Worm (Caenorhabditis elegans): ENCODE data around the gene F58D2.4.

Gene F58D2.4

DNA sequence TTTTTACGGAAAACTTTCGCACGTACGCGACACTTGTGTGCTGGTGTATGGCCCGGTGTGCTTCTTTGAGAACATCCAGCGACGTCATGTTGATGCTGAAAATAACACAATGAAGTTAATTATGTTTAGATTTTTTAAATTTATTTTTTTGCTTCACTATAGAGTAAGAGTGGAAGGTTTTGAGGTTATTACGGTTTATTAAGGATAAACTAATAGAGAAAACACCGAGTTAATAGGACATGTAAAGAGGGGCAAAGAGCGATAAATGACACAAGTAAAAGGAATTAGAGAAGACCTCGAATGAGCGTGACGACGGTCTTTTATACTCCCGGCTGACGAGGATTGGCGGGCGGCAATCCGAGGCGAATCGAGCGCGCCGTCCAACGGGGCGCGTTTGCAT lies at the start of gene F58D2.4:
F58D2.4 (minus strand) TSS at position 101 of the 400 bp plus-strand sequence.
- no peak for TF ChIP-seq ztf-11 (tag; optimal IDR thresholded peaks at IDR 0.05)
- no peak for TF ChIP-seq elt-1 (tag; optimal IDR thresholded peaks at IDR 0.05; ENCODE audit: borderline replicate concordance, insufficient read depth)
- no peak for TF ChIP-seq bed-3 (GFP tag; optimal IDR thresholded peaks at IDR 0.05)
- TF ChIP-seq lin-32 (GFP tag; optimal IDR thresholded peaks at IDR 0.05), result no peak
- TF ChIP-seq elt-3 (tag; optimal IDR thresholded peaks at IDR 0.05), result no peak

- TF ChIP-seq bed-3 (GFP tag; optimal IDR thresholded peaks at IDR 0.05), result no peak
- TF ChIP-seq elt-1 (tag; optimal IDR thresholded peaks at IDR 0.05; ENCODE audit: borderline replicate concordance, insufficient read depth), result no peak
- TF ChIP-seq nhr-237 (tag; optimal IDR thresholded peaks at IDR 0.05), result no peak
- no peak for TF ChIP-seq nhr-28 (tag; optimal IDR thresholded peaks at IDR 0.05)
- no peak for TF ChIP-seq hlh-1 (tag; optimal IDR thresholded peaks at IDR 0.05)
- no peak for TF ChIP-seq ceh-83 (GFP tag; optimal IDR thresholded peaks at IDR 0.05)
- no peak for TF ChIP-seq mls-2 (tag; optimal IDR thresholded peaks at IDR 0.05)
- TF ChIP-seq flh-1 (GFP tag; optimal IDR thresholded peaks at IDR 0.05), result no peak
- TF ChIP-seq unc-120 (tag; optimal IDR thresholded peaks at IDR 0.05; ENCODE audit: poor library complexity, severe bottlenecking), result no peak
- no peak for TF ChIP-seq elt-3 (tag; optimal IDR thresholded peaks at IDR 0.05)
- no peak for TF ChIP-seq ces-1 (GFP tag; optimal IDR thresholded peaks at IDR 0.05)
- no peak for TF ChIP-seq ham-2 (GFP tag; optimal IDR thresholded peaks at IDR 0.05)
- TF ChIP-seq ceh-43 (GFP tag; optimal IDR thresholded peaks at IDR 0.05), result no peak
- TF ChIP-seq pha-4 (tag; optimal IDR thresholded peaks at IDR 0.05), result no peak
- no peak for TF ChIP-seq lin-32 (GFP tag; optimal IDR thresholded peaks at IDR 0.05)
- TF ChIP-seq mep-1 (tag; optimal IDR thresholded peaks at IDR 0.05), result no peak
- no peak for TF ChIP-seq cnd-1 (tag; optimal IDR thresholded peaks at IDR 0.05)
- no peak for TF ChIP-seq blmp-1 (tag; optimal IDR thresholded peaks at IDR 0.05)
These were observed 47.6 kb upstream of the F58D2.4 start, which contains the start of gene pwp-1 for ce11 chrIV:13236485-13236884. Gene pwp-1 (minus strand): TSS chrIV:13236585.

ce11 chrIV:13231393-13231792 lies 42.5 kb upstream of the F58D2.4 start:
- no peak for TF ChIP-seq ceh-39 (tag; optimal IDR thresholded peaks at IDR 0.05)
- no peak for TF ChIP-seq sem-2 (GFP tag; optimal IDR thresholded peaks at IDR 0.05)
- TF ChIP-seq mep-1 (tag; optimal IDR thresholded peaks at IDR 0.05), result peak; percentile 28
- TF ChIP-seq lsy-2 (tag; optimal IDR thresholded peaks at IDR 0.05), result peak; percentile 96
- no peak for TF ChIP-seq blmp-1 (tag; optimal IDR thresholded peaks at IDR 0.05)
- TF ChIP-seq ces-1 (GFP tag; optimal IDR thresholded peaks at IDR 0.05), result peak; percentile 85

DNA sequence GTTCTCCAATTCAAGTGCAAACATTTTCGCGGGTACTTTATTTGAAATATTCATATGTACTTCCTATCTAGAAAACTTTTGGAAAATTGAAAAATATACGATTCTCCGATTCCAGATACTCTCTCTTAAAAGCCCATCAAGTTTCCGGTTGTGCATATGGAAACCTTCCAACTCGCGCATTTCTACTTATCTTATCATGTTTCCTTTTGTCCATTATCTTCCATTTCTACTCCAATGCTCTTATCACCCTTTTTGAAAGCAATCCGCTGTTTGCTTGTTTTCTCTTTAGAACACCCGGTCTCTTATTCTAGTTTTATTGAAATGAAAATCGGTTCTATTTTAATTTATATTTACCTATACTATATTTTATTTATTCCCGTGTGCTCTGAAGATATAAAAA lies 32.8 kb upstream of the F58D2.4 start, which contains the start of gene C48D1.5:
C48D1.5 (plus strand) TSS at position 301 of the 400 bp plus-strand sequence.
- TF ChIP-seq nhr-2 (tag; optimal IDR thresholded peaks at IDR 0.05) (no peak), nhr-12 (tag; optimal IDR thresholded peaks at IDR 0.05) (no peak), ceh-39 (tag; optimal IDR thresholded peaks at IDR 0.05) (no peak), nhr-76 (tag; optimal IDR thresholded peaks at IDR 0.05) (no peak), lin-32 (GFP tag; optimal IDR thresholded peaks at IDR 0.05) (no peak), unc-39 (tag; optimal IDR thresholded peaks at IDR 0.05) (no peak), tbx-8 (GFP tag; optimal IDR thresholded peaks at IDR 0.05) (no peak), blmp-1 (tag; optimal IDR thresholded peaks at IDR 0.05) (no peak), bed-3 (GFP tag; optimal IDR thresholded peaks at IDR 0.05) (no peak), flh-1 (GFP tag; optimal IDR thresholded peaks at IDR 0.05) (no peak), mls-2 (tag; optimal IDR thresholded peaks at IDR 0.05) (no peak), cnd-1 (tag; optimal IDR thresholded peaks at IDR 0.05) (no peak), drap-1 (GFP tag; optimal IDR thresholded peaks at IDR 0.05) (no peak), M03D4.4 (tag; optimal IDR thresholded peaks at IDR 0.05) (no peak)

DNA sequence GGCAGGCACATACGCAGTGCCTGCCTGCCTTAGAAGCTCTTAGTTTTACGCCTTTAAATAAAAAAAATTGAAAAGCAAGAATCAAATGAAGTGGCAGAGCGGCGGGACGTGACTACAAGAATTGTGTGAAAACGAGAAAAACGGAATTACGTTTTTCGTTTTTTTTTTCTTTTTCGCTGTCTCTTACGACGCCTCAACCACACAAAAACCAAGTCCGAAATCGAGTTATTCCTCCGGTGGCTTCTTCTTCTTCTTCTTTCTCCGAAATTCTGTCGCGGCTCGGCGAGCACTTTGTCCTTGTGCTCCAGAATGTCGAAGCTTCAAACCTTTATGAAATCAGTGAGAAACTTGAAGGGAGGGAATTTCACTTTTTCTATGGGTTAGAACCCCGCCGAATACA lies 31.7 kb upstream of the F58D2.4 start:
- TF ChIP-seq ztf-11 (tag; optimal IDR thresholded peaks at IDR 0.05), result no peak
- peak; percentile 64 for TF ChIP-seq ces-1 (GFP tag; optimal IDR thresholded peaks at IDR 0.05)

DNA sequence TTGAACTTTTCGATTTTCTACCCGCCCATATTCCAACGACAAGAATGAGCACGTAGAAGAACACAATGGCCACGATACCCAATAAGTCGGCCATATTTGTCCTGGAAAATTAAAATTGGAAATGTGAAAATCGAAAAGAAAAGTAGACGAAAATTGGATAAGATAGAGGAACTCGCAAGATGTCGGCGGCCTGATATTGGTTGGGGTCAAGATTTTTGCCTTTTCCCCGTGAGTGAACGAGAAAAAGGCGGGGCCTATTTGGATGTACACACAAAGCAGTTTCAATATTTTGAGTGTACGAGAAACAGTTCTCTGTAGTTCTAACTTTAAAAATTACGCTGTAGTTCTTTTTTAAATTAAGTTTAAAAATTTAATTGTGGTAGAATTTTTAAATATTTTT lies 25.6 kb upstream of the F58D2.4 start, which contains the start of gene cho-1:
cho-1 (minus strand) TSS at position 101 of the 400 bp plus-strand sequence.
- TF ChIP-seq lin-32 (GFP tag; optimal IDR thresholded peaks at IDR 0.05), result no peak
- TF ChIP-seq lsy-2 (tag; optimal IDR thresholded peaks at IDR 0.05), result no peak
- TF ChIP-seq ztf-11 (tag; optimal IDR thresholded peaks at IDR 0.05), result no peak
- no peak for TF ChIP-seq pha-4 (tag; optimal IDR thresholded peaks at IDR 0.05)
- TF ChIP-seq sem-2 (GFP tag; optimal IDR thresholded peaks at IDR 0.05), result no peak
- no peak for TF ChIP-seq hlh-1 (tag; optimal IDR thresholded peaks at IDR 0.05)
- no peak for TF ChIP-seq unc-62 (GFP tag; optimal IDR thresholded peaks at IDR 0.05)
- no peak for TF ChIP-seq ceh-83 (GFP tag; optimal IDR thresholded peaks at IDR 0.05)
- TF ChIP-seq mep-1 (tag; optimal IDR thresholded peaks at IDR 0.05), result no peak
- TF ChIP-seq nhr-2 (tag; optimal IDR thresholded peaks at IDR 0.05), result no peak
- TF ChIP-seq unc-39 (tag; optimal IDR thresholded peaks at IDR 0.05), result no peak
- no peak for TF ChIP-seq blmp-1 (tag; optimal IDR thresholded peaks at IDR 0.05)
- TF ChIP-seq zip-8 (tag; optimal IDR thresholded peaks at IDR 0.05), result no peak
- no peak for TF ChIP-seq nhr-76 (tag; optimal IDR thresholded peaks at IDR 0.05)
- no peak for TF ChIP-seq flh-1 (GFP tag; optimal IDR thresholded peaks at IDR 0.05)
- no peak for TF ChIP-seq elt-1 (tag; optimal IDR thresholded peaks at IDR 0.05; ENCODE audit: borderline replicate concordance, insufficient read depth)
